ENCODE assay signal across 5 worm cellular contexts in the genomic region with DNA sequence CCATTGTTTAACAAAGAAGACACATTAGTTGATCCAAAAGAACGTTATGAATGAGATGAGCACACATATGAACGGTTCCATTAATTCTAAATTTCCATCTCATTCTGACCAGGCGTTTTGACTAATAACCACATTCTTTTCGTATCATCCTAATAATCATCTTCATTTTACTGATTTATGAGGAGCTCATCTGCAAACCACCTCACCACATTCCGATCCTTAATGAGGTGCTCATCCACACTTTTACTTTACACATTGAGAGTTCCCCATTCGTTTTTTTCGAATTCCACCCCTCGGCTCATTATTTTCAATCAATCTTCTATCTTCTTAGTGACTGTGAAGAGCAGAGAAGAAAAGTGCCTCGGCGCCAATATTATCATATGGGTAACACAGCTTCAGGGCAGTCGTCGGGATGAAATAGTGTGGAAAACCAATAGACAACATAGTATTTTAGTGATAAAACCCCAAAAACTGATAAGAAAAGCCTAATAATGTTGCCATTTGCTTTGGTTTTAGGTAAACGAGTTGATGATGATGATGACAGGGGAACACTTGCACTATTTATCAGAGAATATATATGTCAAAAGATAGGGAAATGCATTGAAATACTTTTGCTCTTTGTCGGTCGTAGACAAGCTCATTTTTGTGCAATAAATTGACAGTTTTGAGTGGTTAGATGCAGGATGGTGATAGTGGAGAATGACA.
TF ChIP-seq lines count a peak whose summit lies in the region.

No protein-coding gene starts in this region.

TF ChIP-seq in whole organism, L1 larva, 84 proteins besides CTCF, POLR2A, EP300 and RAD21 (continued from another document):
- TF ChIP-seq tlp-1 (tag; optimal IDR thresholded peaks at IDR 0.05; lab: Kevin White, UChicago): peak; percentile 71
- peak; percentile 17 for TF ChIP-seq nhr-20 (tag; optimal IDR thresholded peaks at IDR 0.05; lab: Kevin White, UChicago)
- TF ChIP-seq hlh-4 (tag; optimal IDR thresholded peaks at IDR 0.05; lab: Kevin White, UChicago): no peak
- TF ChIP-seq lin-14 (GFP tag; optimal IDR thresholded peaks at IDR 0.05; lab: Kevin White, UChicago): peak; percentile 41
- TF ChIP-seq hlh-17 (GFP tag; optimal IDR thresholded peaks at IDR 0.05; lab: Kevin White, UChicago; ENCODE audit: borderline replicate concordance): no peak
- TF ChIP-seq ceh-8 (GFP tag; optimal IDR thresholded peaks at IDR 0.05; lab: Kevin White, UChicago): no peak
- no peak for TF ChIP-seq ces-1 (GFP tag; optimal IDR thresholded peaks at IDR 0.05; lab: Kevin White, UChicago)
- peak in 1 of 2 experiments; percentile 32 for TF ChIP-seq lin-35 (GFP tag; optimal IDR thresholded peaks at IDR 0.05; lab: Kevin White, UChicago)
- TF ChIP-seq fos-1 (tag; optimal IDR thresholded peaks at IDR 0.05; lab: Kevin White, UChicago): no peak
- no peak for TF ChIP-seq unc-86 (tag; optimal IDR thresholded peaks at IDR 0.05; lab: Kevin White, UChicago)
- TF ChIP-seq mab-9 (GFP tag; IDR thresholded peaks at IDR 0.05; lab: Robert Waterston, UW): no peak
- TF ChIP-seq nhr-76 (tag; optimal IDR thresholded peaks at IDR 0.05; lab: Kevin White, UChicago): no peak

TF ChIP-seq in whole organism, L2 larva, 48 proteins besides CTCF, POLR2A, EP300 and RAD21 (continued from another document):
- TF ChIP-seq elt-1 (tag; optimal IDR thresholded peaks at IDR 0.05; lab: Kevin White, UChicago) (no peak), nhr-25 (tag; optimal IDR thresholded peaks at IDR 0.05; lab: Kevin White, UChicago) (no peak), gmeb-1 (tag; optimal IDR thresholded peaks at IDR 0.05; lab: Kevin White, UChicago) (peak; percentile 12), Y55F3AM.14 (GFP tag; optimal IDR thresholded peaks at IDR 0.05; lab: Kevin White, UChicago) (no peak), sma-9 (GFP tag; optimal IDR thresholded peaks at IDR 0.05; lab: Kevin White, UChicago) (peak; percentile 87), sma-9 (tag; optimal IDR thresholded peaks at IDR 0.05; lab: Kevin White, UChicago) (no peak), unc-39 (tag; optimal IDR thresholded peaks at IDR 0.05; lab: Kevin White, UChicago) (no peak), egl-27 (tag; optimal IDR thresholded peaks at IDR 0.05; lab: Kevin White, UChicago) (no peak), ZK546.5 (tag; optimal IDR thresholded peaks at IDR 0.05; lab: Kevin White, UChicago) (no peak), sma-3 (GFP tag; optimal IDR thresholded peaks at IDR 0.05; lab: Kevin White, UChicago) (peak; percentile 33), skn-1 (tag; optimal IDR thresholded peaks at IDR 0.05; lab: Kevin White, UChicago) (peak; percentile 93), fos-1 (tag; optimal IDR thresholded peaks at IDR 0.05; lab: Kevin White, UChicago) (peak; percentile 98), blmp-1 (tag; optimal IDR thresholded peaks at IDR 0.05; lab: Kevin White, UChicago; ENCODE audit: insufficient read depth) (no peak), crh-2 (tag; optimal IDR thresholded peaks at IDR 0.05; lab: Kevin White, UChicago) (peak; percentile 59), snpc-4 (tag; optimal IDR thresholded peaks at IDR 0.05; lab: Kevin White, UChicago) (no peak), ceh-82 (tag; optimal IDR thresholded peaks at IDR 0.05; lab: Kevin White, UChicago) (no peak), C34F6.9 (tag; optimal IDR thresholded peaks at IDR 0.05; lab: Kevin White, UChicago) (no peak), nhr-77 (tag; optimal IDR thresholded peaks at IDR 0.05; lab: Kevin White, UChicago) (no peak), ztf-4 (tag; optimal IDR thresholded peaks at IDR 0.05; lab: Kevin White, UChicago) (no peak), R02D3.7 (tag; optimal IDR thresholded peaks at IDR 0.05; lab: Kevin White, UChicago) (no peak), F13H6.1 (tag; optimal IDR thresholded peaks at IDR 0.05; lab: Kevin White, UChicago) (peak; percentile 70), sem-4 (tag; optimal IDR thresholded peaks at IDR 0.05; lab: Kevin White, UChicago) (no peak), nhr-23 (tag; optimal IDR thresholded peaks at IDR 0.05; lab: Kevin White, UChicago) (no peak), nhr-12 (tag; optimal IDR thresholded peaks at IDR 0.05; lab: Kevin White, UChicago) (no peak), mdl-1 (tag; optimal IDR thresholded peaks at IDR 0.05; lab: Kevin White, UChicago) (no peak), nhr-10 (tag; optimal IDR thresholded peaks at IDR 0.05; lab: Kevin White, UChicago) (no peak), nhr-21 (tag; optimal IDR thresholded peaks at IDR 0.05; lab: Kevin White, UChicago) (no peak), dmd-4 (tag; optimal IDR thresholded peaks at IDR 0.05; lab: Kevin White, UChicago) (no peak)

TF ChIP-seq in whole organism, L3 larva, 47 proteins besides CTCF, POLR2A, EP300 and RAD21 (continued from another document):
- TF ChIP-seq elt-3 (tag; optimal IDR thresholded peaks at IDR 0.05; lab: Kevin White, UChicago) (no peak), sea-2 (GFP tag; optimal IDR thresholded peaks at IDR 0.05; lab: Kevin White, UChicago) (no peak), ztf-4 (tag; optimal IDR thresholded peaks at IDR 0.05; lab: Kevin White, UChicago) (no peak), hmg-11 (tag; optimal IDR thresholded peaks at IDR 0.05; lab: Kevin White, UChicago) (no peak)

TF ChIP-seq in whole organism, L4 larva, 104 proteins besides CTCF, POLR2A, EP300 and RAD21 (continued from another document and continues in another):
- peak; percentile 93; the same call in 1 of the 2 replicates for TF ChIP-seq lin-1 (GFP tag; IDR thresholded peaks at IDR 0.05; lab: Robert Waterston, UW)
- no peak for TF ChIP-seq ZK546.5 (tag; optimal IDR thresholded peaks at IDR 0.05; lab: Kevin White, UChicago)
- TF ChIP-seq R02D3.7 (tag; optimal IDR thresholded peaks at IDR 0.05; lab: Kevin White, UChicago): no peak
- no peak for TF ChIP-seq lin-38 (GFP tag; IDR thresholded peaks at IDR 0.05; lab: Robert Waterston, UW)
- no peak for TF ChIP-seq mxl-2 (GFP tag; conservative IDR thresholded peaks at IDR 0.05; lab: Robert Waterston, UW)
- no peak for TF ChIP-seq spr-1 (tag; optimal IDR thresholded peaks at IDR 0.05; lab: Kevin White, UChicago)
- TF ChIP-seq lin-39 (tag; optimal IDR thresholded peaks at IDR 0.05; lab: Kevin White, UChicago): no peak
- TF ChIP-seq pha-4 (GFP tag; IDR thresholded peaks at IDR 0.05; lab: Robert Waterston, UW): peak; percentile 85; the same call in 1 of the 2 replicates
- peak; percentile 23 for TF ChIP-seq pha-4 (tag; optimal IDR thresholded peaks at IDR 0.05; lab: Kevin White, UChicago)
- peak; percentile 22 for TF ChIP-seq nhr-6 (tag; optimal IDR thresholded peaks at IDR 0.05; lab: Kevin White, UChicago)
- TF ChIP-seq snpc-4 (tag; optimal IDR thresholded peaks at IDR 0.05; lab: Kevin White, UChicago): no peak
- no peak for TF ChIP-seq attf-4 (tag; optimal IDR thresholded peaks at IDR 0.05; lab: Kevin White, UChicago)
- no peak for TF ChIP-seq nhr-237 (tag; optimal IDR thresholded peaks at IDR 0.05; lab: Kevin White, UChicago)
- no peak for TF ChIP-seq daf-8 (GFP tag; IDR thresholded peaks at IDR 0.05; lab: Robert Waterston, UW)
- TF ChIP-seq snpc-1.2 (GFP tag; IDR thresholded peaks at IDR 0.05; lab: Robert Waterston, UW): no peak
- TF ChIP-seq lir-3 (tag; optimal IDR thresholded peaks at IDR 0.05; lab: Kevin White, UChicago): no peak
- TF ChIP-seq egl-27 (tag; optimal IDR thresholded peaks at IDR 0.05; lab: Kevin White, UChicago): no peak
- 0 out of 2 replicates have a peak, but pooled peaks have one; percentile 40 for TF ChIP-seq saeg-2 (GFP tag; IDR thresholded peaks at IDR 0.05; lab: Robert Waterston, UW)
- TF ChIP-seq ctbp-1 (GFP tag; IDR thresholded peaks at IDR 0.05; lab: Robert Waterston, UW): no peak
- TF ChIP-seq Y5F2A.4 (GFP tag; optimal IDR thresholded peaks at IDR 0.05; lab: Kevin White, UChicago): no peak
- TF ChIP-seq nhr-28 (tag; optimal IDR thresholded peaks at IDR 0.05; lab: Kevin White, UChicago): peak; percentile 77
- no peak for TF ChIP-seq nhr-111 (GFP tag; optimal IDR thresholded peaks at IDR 0.05; lab: Kevin White, UChicago)
- no peak for TF ChIP-seq ceh-32 (tag; optimal IDR thresholded peaks at IDR 0.05; lab: Kevin White, UChicago; ENCODE audit: poor library complexity)
- 0 out of 2 replicates have a peak, but pooled peaks have one; percentile 35 for TF ChIP-seq T26A8.4 (GFP tag; IDR thresholded peaks at IDR 0.05; lab: Robert Waterston, UW)
- peak; percentile 99 for TF ChIP-seq php-3 (GFP tag; IDR thresholded peaks at IDR 0.05; lab: Robert Waterston, UW)
- TF ChIP-seq T20F7.1 (GFP tag; optimal IDR thresholded peaks at IDR 0.05; lab: Kevin White, UChicago): peak; percentile 73
- no peak for TF ChIP-seq ceh-44 (GFP tag; IDR thresholded peaks at IDR 0.05; lab: Robert Waterston, UW)
- no peak for TF ChIP-seq daf-19 (GFP tag; conservative IDR thresholded peaks at IDR 0.05; lab: Robert Waterston, UW)
- TF ChIP-seq ceh-62 (tag; optimal IDR thresholded peaks at IDR 0.05; lab: Kevin White, UChicago): no peak
- no peak for TF ChIP-seq F37D6.2 (tag; optimal IDR thresholded peaks at IDR 0.05; lab: Kevin White, UChicago)
- no peak for TF ChIP-seq dpl-1 (GFP tag; optimal IDR thresholded peaks at IDR 0.05; lab: Kevin White, UChicago)
- TF ChIP-seq lin-29 (GFP tag; IDR thresholded peaks at IDR 0.05; lab: Robert Waterston, UW): no peak
- TF ChIP-seq D1046.2 (GFP tag; IDR thresholded peaks at IDR 0.05; lab: Robert Waterston, UW): no peak
- TF ChIP-seq aha-1 (tag; lab: Kevin White, UChicago): no peak
- no peak for TF ChIP-seq nhr-11 (tag; optimal IDR thresholded peaks at IDR 0.05; lab: Kevin White, UChicago)
- peak; percentile 94 for TF ChIP-seq nhr-48 (tag; optimal IDR thresholded peaks at IDR 0.05; lab: Kevin White, UChicago)
- no peak for TF ChIP-seq daf-12 (tag; optimal IDR thresholded peaks at IDR 0.05; lab: Kevin White, UChicago)
- TF ChIP-seq ama-1 (optimal IDR thresholded peaks at IDR 0.05; lab: Kevin White, UChicago): no peak
- TF ChIP-seq hmg-1.1 (GFP tag; IDR thresholded peaks at IDR 0.05; lab: Robert Waterston, UW): no peak
- no peak for TF ChIP-seq madf-5 (GFP tag; IDR thresholded peaks at IDR 0.05; lab: Robert Waterston, UW)
- peak in 1 of 2 experiments; percentile 56 for TF ChIP-seq lsy-2 (tag; optimal IDR thresholded peaks at IDR 0.05; lab: Kevin White, UChicago)
- TF ChIP-seq gei-8 (GFP tag; optimal IDR thresholded peaks at IDR 0.05; lab: Kevin White, UChicago): peak; percentile 92
- no peak for TF ChIP-seq skn-1 (tag; optimal IDR thresholded peaks at IDR 0.05; lab: Kevin White, UChicago)
- no peak for TF ChIP-seq arid-1 (GFP tag; conservative IDR thresholded peaks at IDR 0.05; lab: Robert Waterston, UW)

TF ChIP-seq in whole organism, young adult, 124 proteins besides CTCF, POLR2A, EP300 and RAD21 (continued from another document and continues in another):
- TF ChIP-seq nhr-80 (tag; optimal IDR thresholded peaks at IDR 0.05; lab: Kevin White, UChicago) (peak; percentile 100), F10E7.11 (tag; optimal IDR thresholded peaks at IDR 0.05; lab: Kevin White, UChicago) (no peak), tlf-1 (GFP tag; optimal IDR thresholded peaks at IDR 0.05; lab: Kevin White, UChicago) (peak; percentile 58), chd-7 (tag; optimal IDR thresholded peaks at IDR 0.05; lab: Kevin White, UChicago) (peak; percentile 67), egrh-3 (GFP tag; IDR thresholded peaks at IDR 0.05; lab: Robert Waterston, UW) (no peak), hrde-1 (tag; optimal IDR thresholded peaks at IDR 0.05; lab: Kevin White, UChicago; ENCODE audit: borderline replicate concordance) (no peak), xnd-1 (tag; optimal IDR thresholded peaks at IDR 0.05; lab: Kevin White, UChicago) (no peak), madf-6 (GFP tag; IDR thresholded peaks at IDR 0.05; lab: Robert Waterston, UW) (no peak), nhr-179 (tag; optimal IDR thresholded peaks at IDR 0.05; lab: Kevin White, UChicago) (no peak), snpc-1.3 (tag; optimal IDR thresholded peaks at IDR 0.05; lab: Kevin White, UChicago; ENCODE audit: insufficient read depth) (no peak), rec-8 (tag; optimal IDR thresholded peaks at IDR 0.05; lab: Kevin White, UChicago) (no peak), ceh-100 (GFP tag; IDR thresholded peaks at IDR 0.05; lab: Robert Waterston, UW) (no peak), F57C9.4 (tag; optimal IDR thresholded peaks at IDR 0.05; lab: Kevin White, UChicago) (no peak), Y67H2A.10 (GFP tag; conservative IDR thresholded peaks at IDR 0.05; lab: Robert Waterston, UW) (no peak), sdz-38 (tag; optimal IDR thresholded peaks at IDR 0.05; lab: Kevin White, UChicago) (no peak), C06A6.2 (GFP tag; conservative IDR thresholded peaks at IDR 0.05; lab: Robert Waterston, UW) (no peak), B0336.3 (GFP tag; IDR thresholded peaks at IDR 0.05; lab: Robert Waterston, UW) (peak; percentile 56; the same call in 1 of the 2 replicates), unc-130 (GFP tag; optimal IDR thresholded peaks at IDR 0.05; lab: Kevin White, UChicago) (no peak), ceh-79 (tag; optimal IDR thresholded peaks at IDR 0.05; lab: Kevin White, UChicago) (no peak), rcor-1 (GFP tag; IDR thresholded peaks at IDR 0.05; lab: Robert Waterston, UW) (no peak), F22D6.2 (tag; optimal IDR thresholded peaks at IDR 0.05; lab: Kevin White, UChicago) (peak; percentile 52), ccch-3 (GFP tag; optimal IDR thresholded peaks at IDR 0.05; lab: Kevin White, UChicago) (no peak), akir-1 (GFP tag; optimal IDR thresholded peaks at IDR 0.05; lab: Kevin White, UChicago) (no peak), lin-26 (GFP tag; IDR thresholded peaks at IDR 0.05; lab: Robert Waterston, UW) (no peak), Y95B8A.8 (GFP tag; IDR thresholded peaks at IDR 0.05; lab: Robert Waterston, UW) (no peak), Y53F4B.3 (GFP tag; IDR thresholded peaks at IDR 0.05; lab: Robert Waterston, UW) (no peak), egl-18 (GFP tag; IDR thresholded peaks at IDR 0.05; lab: Robert Waterston, UW) (no peak), bed-1 (GFP tag; IDR thresholded peaks at IDR 0.05; lab: Robert Waterston, UW) (no peak), ceh-91 (GFP tag; IDR thresholded peaks at IDR 0.05; lab: Robert Waterston, UW) (no peak), hlh-12 (tag; optimal IDR thresholded peaks at IDR 0.05; lab: Kevin White, UChicago) (no peak), attf-5 (GFP tag; optimal IDR thresholded peaks at IDR 0.05; lab: Kevin White, UChicago) (peak; percentile 30), lir-1 (GFP tag; conservative IDR thresholded peaks at IDR 0.05; lab: Robert Waterston, UW) (no peak), attf-6 (GFP tag; IDR thresholded peaks at IDR 0.05; lab: Robert Waterston, UW) (no peak), ceh-27 (GFP tag; optimal IDR thresholded peaks at IDR 0.05; lab: Kevin White, UChicago) (no peak), athp-1 (tag; optimal IDR thresholded peaks at IDR 0.05; lab: Kevin White, UChicago) (no peak), zfh-2 (GFP tag; conservative IDR thresholded peaks at IDR 0.05; lab: Robert Waterston, UW) (no peak), somi-1 (GFP tag; optimal IDR thresholded peaks at IDR 0.05; lab: Kevin White, UChicago) (no peak), ztf-18 (tag; optimal IDR thresholded peaks at IDR 0.05; lab: Kevin White, UChicago) (no peak), F52B5.7 (tag; optimal IDR thresholded peaks at IDR 0.05; lab: Kevin White, UChicago) (no peak), sptf-2 (GFP tag; optimal IDR thresholded peaks at IDR 0.05; lab: Kevin White, UChicago) (peak; percentile 46), let-607 (tag; optimal IDR thresholded peaks at IDR 0.05; lab: Kevin White, UChicago) (peak; percentile 68 to 88), hmg-1.2 (GFP tag; IDR thresholded peaks at IDR 0.05; lab: Robert Waterston, UW) (no peak), tbp1 (GFP tag; optimal IDR thresholded peaks at IDR 0.05; lab: Kevin White, UChicago) (peak; percentile 47), nfyb-1 (GFP tag; IDR thresholded peaks at IDR 0.05; lab: Robert Waterston, UW) (no peak), atf-7 (tag; optimal IDR thresholded peaks at IDR 0.05; lab: Kevin White, UChicago) (peak; percentile 96), cebp-1 (GFP tag; IDR thresholded peaks at IDR 0.05; lab: Robert Waterston, UW) (no peak), cebp-1 (tag; optimal IDR thresholded peaks at IDR 0.05; lab: Kevin White, UChicago) (no peak), sea-2 (GFP tag; IDR thresholded peaks at IDR 0.05; lab: Robert Waterston, UW) (no peak), ztf-3 (GFP tag; optimal IDR thresholded peaks at IDR 0.05; lab: Kevin White, UChicago) (no peak), F33H1.4 (GFP tag; IDR thresholded peaks at IDR 0.05; lab: Robert Waterston, UW) (no peak), K11D2.4 (GFP tag; IDR thresholded peaks at IDR 0.05; lab: Robert Waterston, UW) (no peak), B0261.1 (tag; optimal IDR thresholded peaks at IDR 0.05; lab: Kevin White, UChicago) (no peak)
